Worm (Caenorhabditis elegans): ENCODE data around the gene pcf-11.

Gene pcf-11

ce11 chrIII:5044709-5045108 is 20.0 kb downstream of the pcf-11 start, which contains the start of gene C45G9.14:
TSS of gene C45G9.14 (plus strand) at chrIII:5045009.
- no peak for TF ChIP-seq saeg-2 (GFP tag; IDR thresholded peaks at IDR 0.05)
- TF ChIP-seq hlh-11 (tag; optimal IDR thresholded peaks at IDR 0.05), result no peak
- TF ChIP-seq nhr-6 (tag; optimal IDR thresholded peaks at IDR 0.05), result no peak
- TF ChIP-seq tra-1 (GFP tag; IDR thresholded peaks at IDR 0.05), result no peak
- no peak for TF ChIP-seq pha-4 (GFP tag; IDR thresholded peaks at IDR 0.05)
- no peak for TF ChIP-seq pha-4 (tag; optimal IDR thresholded peaks at IDR 0.05)
- no peak for TF ChIP-seq lin-29 (GFP tag; IDR thresholded peaks at IDR 0.05)
- TF ChIP-seq zip-2 (tag; optimal IDR thresholded peaks at IDR 0.05), result no peak
- no peak for TF ChIP-seq nhr-28 (tag; optimal IDR thresholded peaks at IDR 0.05)
- TF ChIP-seq mxl-3 (GFP tag; optimal IDR thresholded peaks at IDR 0.05), result no peak
- no peak for TF ChIP-seq pqm-1 (tag; optimal IDR thresholded peaks at IDR 0.05)
- no peak for TF ChIP-seq ZK337.2 (GFP tag; IDR thresholded peaks at IDR 0.05)
- no peak for TF ChIP-seq unc-130 (GFP tag; optimal IDR thresholded peaks at IDR 0.05)

- peak; percentile 79 for TF ChIP-seq dve-1 (tag; optimal IDR thresholded peaks at IDR 0.05; ENCODE audit: insufficient read depth)
- no peak for TF ChIP-seq snpc-1.2 (GFP tag; IDR thresholded peaks at IDR 0.05)
- TF ChIP-seq lsy-2 (tag; optimal IDR thresholded peaks at IDR 0.05), result peak in 1 of 2 experiments; percentile 59
- TF ChIP-seq pha-4 (GFP tag; IDR thresholded peaks at IDR 0.05), result no peak
- peak; percentile 76 for TF ChIP-seq pha-4 (tag; optimal IDR thresholded peaks at IDR 0.05)
- peak; percentile 58 for TF ChIP-seq hlh-30 (tag; optimal IDR thresholded peaks at IDR 0.05; ENCODE audit: insufficient read depth)
- peak; percentile 37 for TF ChIP-seq fkh-10 (GFP tag; optimal IDR thresholded peaks at IDR 0.05)
- TF ChIP-seq dpl-1 (GFP tag; optimal IDR thresholded peaks at IDR 0.05), result peak; percentile 54
- peak in 1 of 2 experiments; percentile 20 for TF ChIP-seq unc-62 (GFP tag; optimal IDR thresholded peaks at IDR 0.05 in 1 of 2)
- no peak for TF ChIP-seq unc-62 (tag; optimal IDR thresholded peaks at IDR 0.05)
- peak; percentile 57; the same call in 1 of the 2 replicates for TF ChIP-seq dmd-6 (GFP tag; IDR thresholded peaks at IDR 0.05)
- peak in 1 of 2 experiments; percentile 5 for TF ChIP-seq mdl-1 (tag; optimal IDR thresholded peaks at IDR 0.05)
- TF ChIP-seq nhr-6 (tag; optimal IDR thresholded peaks at IDR 0.05), result peak; percentile 50
- peak; percentile 42 for TF ChIP-seq nhr-77 (tag; optimal IDR thresholded peaks at IDR 0.05)
- no peak for TF ChIP-seq nhr-42 (GFP tag; IDR thresholded peaks at IDR 0.05)
- TF ChIP-seq mes-2 (tag; optimal IDR thresholded peaks at IDR 0.05; ENCODE audit: poor library complexity, severe bottlenecking), result peak; percentile 83
- no peak for TF ChIP-seq T26A8.4 (GFP tag; IDR thresholded peaks at IDR 0.05)
- no peak for TF ChIP-seq lir-3 (tag; optimal IDR thresholded peaks at IDR 0.05)
- no peak for TF ChIP-seq mxl-2 (GFP tag; conservative IDR thresholded peaks at IDR 0.05)
- TF ChIP-seq arid-1 (GFP tag; conservative IDR thresholded peaks at IDR 0.05), result no peak
- peak in 1 of 2 experiments; percentile 33 for TF ChIP-seq hif-1 (tag; optimal IDR thresholded peaks at IDR 0.05)
- peak; percentile 85 for TF ChIP-seq pqm-1 (tag; optimal IDR thresholded peaks at IDR 0.05)
- TF ChIP-seq rbr-2 (tag; optimal IDR thresholded peaks at IDR 0.05), result peak; percentile 1
- TF ChIP-seq mxl-3 (GFP tag; optimal IDR thresholded peaks at IDR 0.05), result peak; percentile 80
- peak; percentile 12 for TF ChIP-seq ces-1 (GFP tag; optimal IDR thresholded peaks at IDR 0.05)
- TF ChIP-seq nhr-28 (tag; optimal IDR thresholded peaks at IDR 0.05), result peak; percentile 77
- TF ChIP-seq T20F7.1 (GFP tag; optimal IDR thresholded peaks at IDR 0.05), result peak; percentile 25
- no peak for TF ChIP-seq daf-16 (GFP tag; optimal IDR thresholded peaks at IDR 0.05)
- TF ChIP-seq daf-16 (tag; optimal IDR thresholded peaks at IDR 0.05), result peak; percentile 24
- TF ChIP-seq nhr-48 (tag; optimal IDR thresholded peaks at IDR 0.05), result no peak
- TF ChIP-seq ceh-28 (tag; optimal IDR thresholded peaks at IDR 0.05), result no peak
- TF ChIP-seq mep-1 (tag; optimal IDR thresholded peaks at IDR 0.05), result peak; percentile 71
Observed at ce11 chrIII:5047175-5047574, 22.5 kb downstream of the pcf-11 start, which contains the start of gene txbp-3. TSS of gene txbp-3 (minus strand) at chrIII:5047459.

ce11 chrIII:5047740-5048139 is 23.0 kb downstream of the pcf-11 start, which contains the start of gene C45G9.5:
TSS of gene C45G9.5 (plus strand) at chrIII:5048117.
- TF ChIP-seq zip-2 (tag; optimal IDR thresholded peaks at IDR 0.05) (no peak), nhr-76 (tag; optimal IDR thresholded peaks at IDR 0.05) (no peak), egl-27 (tag; optimal IDR thresholded peaks at IDR 0.05) (no peak), dve-1 (tag; optimal IDR thresholded peaks at IDR 0.05; ENCODE audit: insufficient read depth) (no peak), zfp-2 (tag; optimal IDR thresholded peaks at IDR 0.05) (no peak), vab-7 (GFP tag; IDR thresholded peaks at IDR 0.05) (no peak), saeg-2 (GFP tag; IDR thresholded peaks at IDR 0.05) (no peak), nhr-6 (tag; optimal IDR thresholded peaks at IDR 0.05) (no peak), ctbp-1 (GFP tag; IDR thresholded peaks at IDR 0.05) (no peak), daf-19 (GFP tag; conservative IDR thresholded peaks at IDR 0.05) (no peak), aly-2 (tag; optimal IDR thresholded peaks at IDR 0.05) (no peak), nhr-48 (tag; optimal IDR thresholded peaks at IDR 0.05) (no peak), nhr-42 (GFP tag; IDR thresholded peaks at IDR 0.05) (no peak), php-3 (GFP tag; IDR thresholded peaks at IDR 0.05) (no peak), daf-12 (tag; optimal IDR thresholded peaks at IDR 0.05) (no peak), lin-15B (tag; optimal IDR thresholded peaks at IDR 0.05) (no peak)

Data from whole organism, L4 larva.